Fruit fly (Drosophila melanogaster) whole organism, prepupa: ENCODE data around the gene CG33630.

ENCODE experiments used
- Blimp-1 ChIP-seq: fragments of 200-800 bp; sonication (Bioruptor generic); optimal IDR thresholded peaks from 3 replicates; lab custom pipeline; 2017; ENCODE audit warnings: missing biosample characterization, missing genetic modification characterization, mild to moderate bottlenecking, moderate library complexity, missing genetic modification reagents
- CG10631 ChIP-seq: fragments of 200-800 bp; sonication (Bioruptor generic); optimal IDR thresholded peaks from 2 replicates; lab custom pipeline; 2016; ENCODE audit warnings: missing biosample characterization, missing genetic modification characterization
- CG11294 ChIP-seq: fragments of 200-800 bp; sonication (Bioruptor generic); IDR thresholded peaks from 2 replicates; pipeline ENCODE4 v1.3.6; 2022; ENCODE audit warnings: missing biosample characterization, missing genetic modification characterization
- CG11902 ChIP-seq: fragments of 200-800 bp; sonication (Bioruptor generic); optimal IDR thresholded peaks from 3 replicates; lab custom pipeline; 2016; ENCODE audit warnings: missing biosample characterization, missing genetic modification characterization
- CG15336 ChIP-seq: fragments of 200-800 bp; sonication (Bioruptor generic); IDR thresholded peaks from 2 replicates; pipeline ENCODE4 v1.3.6; 2022; ENCODE audit warnings: missing biosample characterization, missing genetic modification characterization
- CG16779 ChIP-seq: fragments of 200-800 bp; sonication (Bioruptor generic); optimal IDR thresholded peaks from 3 replicates; lab custom pipeline; 2017; ENCODE audit warnings: missing biosample characterization, mild to moderate bottlenecking, missing genetic modification characterization
- CG3032 ChIP-seq: fragments of 200-800 bp; optimal IDR thresholded peaks from 2 replicates; lab custom pipeline; 2019; ENCODE audit warnings: missing biosample characterization, mild to moderate bottlenecking, missing genetic modification characterization, moderate library complexity
- CG32006 ChIP-seq: fragments of 200-800 bp; sonication (Bioruptor generic); optimal IDR thresholded peaks from 3 replicates; lab custom pipeline; 2017; ENCODE audit warnings: missing biosample characterization, mild to moderate bottlenecking, missing genetic modification characterization
- CG3919 ChIP-seq: fragments of 200-800 bp; sonication (Bioruptor generic); optimal IDR thresholded peaks from 3 replicates; lab custom pipeline; 2016; ENCODE audit warnings: missing biosample characterization, missing genetic modification characterization
- CG6163 ChIP-seq: fragments of 200-800 bp; sonication (Bioruptor generic); IDR thresholded peaks from 3 replicates; pipeline ENCODE4 v1.3.6; 2022; ENCODE audit warnings: missing biosample characterization, missing genetic modification characterization
- CG6276 ChIP-seq: fragments of 200-800 bp; sonication (Bioruptor generic); optimal IDR thresholded peaks from 2 replicates; lab custom pipeline; 2017; ENCODE audit warnings: missing biosample characterization, mild to moderate bottlenecking, missing genetic modification characterization
- CG6792 ChIP-seq: fragments of 200-800 bp; sonication (Bioruptor generic); optimal IDR thresholded peaks from 3 replicates; lab custom pipeline; 2016; ENCODE audit warnings: missing biosample characterization, missing genetic modification characterization
- CG6808 ChIP-seq: fragments of 200-800 bp; sonication (Bioruptor generic); optimal IDR thresholded peaks from 3 replicates; lab custom pipeline; 2017; ENCODE audit warnings: missing biosample characterization, missing genetic modification characterization, mild to moderate bottlenecking, moderate library complexity, missing genetic modification reagents
- CG6854 ChIP-seq: fragments of 200-800 bp; sonication (Bioruptor generic); optimal IDR thresholded peaks from 2 replicates; lab custom pipeline; 2017; ENCODE audit warnings: missing biosample characterization, mild to moderate bottlenecking, missing genetic modification characterization
- CG7368 ChIP-seq: fragments of 200-800 bp; sonication (Bioruptor generic); optimal IDR thresholded peaks from 3 replicates; lab custom pipeline; 2016; ENCODE audit warnings: missing biosample characterization, missing genetic modification characterization
- CG8119 ChIP-seq: fragments of 200-800 bp; sonication (Bioruptor generic); IDR thresholded peaks from 3 replicates; pipeline ENCODE4 v1.3.6; 2022; ENCODE audit warnings: missing biosample characterization, missing genetic modification characterization
- CG8319 ChIP-seq: fragments of 200-800 bp; sonication (Bioruptor generic); optimal IDR thresholded peaks from 3 replicates; lab custom pipeline; 2016; ENCODE audit warnings: missing biosample characterization, missing genetic modification characterization
- CG8632 ChIP-seq: fragments of 200-800 bp; sonication (Bioruptor generic); optimal IDR thresholded peaks from 3 replicates; lab custom pipeline; 2016; ENCODE audit warnings: missing biosample characterization, missing genetic modification characterization
- Eip75B ChIP-seq: fragments of 200-800 bp; sonication (Bioruptor generic); optimal IDR thresholded peaks from 3 replicates; lab custom pipeline; 2016; ENCODE audit warnings: missing biosample characterization, missing genetic modification characterization
- Eip78C ChIP-seq: fragments of 200-800 bp; sonication (Bioruptor generic); peaks from one replicate; lab custom pipeline; 2016; ENCODE audit warnings: missing biosample characterization, missing genetic modification characterization
- Eip93F ChIP-seq: fragments of 200-800 bp; sonication (Bioruptor generic); optimal IDR thresholded peaks from 2 replicates; lab custom pipeline; 2016; ENCODE audit warnings: missing biosample characterization, mild to moderate bottlenecking, missing genetic modification characterization
- Ets96B ChIP-seq: fragments of 200-800 bp; optimal IDR thresholded peaks from 2 replicates; lab custom pipeline; 2019; ENCODE audit warnings: missing biosample characterization, mild to moderate bottlenecking, missing genetic modification characterization, moderate library complexity
- Hr38 ChIP-seq: sonication (Bioruptor generic); optimal IDR thresholded peaks from 2 replicates; lab custom pipeline; 2016; ENCODE audit warnings: missing biosample characterization, missing genetic modification characterization
- Hr39 ChIP-seq: fragments of 200-800 bp; sonication (Bioruptor generic); optimal IDR thresholded peaks from 2 replicates; lab custom pipeline; 2016; ENCODE audit warnings: missing biosample characterization, missing genetic modification characterization
- Hr4 ChIP-seq: fragments of 200-800 bp; sonication (Bioruptor generic); optimal IDR thresholded peaks from 3 replicates; lab custom pipeline; 2016; ENCODE audit warnings: missing biosample characterization, missing genetic modification characterization
- Met ChIP-seq: fragments of 200-800 bp; sonication (Bioruptor generic); optimal IDR thresholded peaks from 3 replicates; lab custom pipeline; 2016; ENCODE audit warnings: missing biosample characterization, missing genetic modification characterization
- OdsH ChIP-seq: fragments of 200-800 bp; sonication (Bioruptor generic); optimal IDR thresholded peaks from 3 replicates; lab custom pipeline; 2016; ENCODE audit warnings: missing biosample characterization, missing genetic modification characterization
- Smox ChIP-seq: fragments of 200-800 bp; sonication (Bioruptor generic); optimal IDR thresholded peaks from 3 replicates; lab custom pipeline; 2016; ENCODE audit warnings: missing biosample characterization, missing genetic modification characterization
- Sox15 ChIP-seq: fragments of 200-800 bp; sonication (Bioruptor generic); optimal IDR thresholded peaks from 3 replicates; lab custom pipeline; 2016; ENCODE audit warnings: missing biosample characterization, missing genetic modification characterization
- acj6 ChIP-seq: fragments of 200-800 bp; sonication (Bioruptor generic); optimal IDR thresholded peaks from 3 replicates; lab custom pipeline; 2016; ENCODE audit warnings: missing biosample characterization, missing genetic modification characterization
- cyc ChIP-seq: fragments of 200-800 bp; sonication (Bioruptor generic); optimal IDR thresholded peaks from 3 replicates; lab custom pipeline; 2016; ENCODE audit warnings: missing biosample characterization, missing genetic modification characterization
- dac ChIP-seq: fragments of 200-800 bp; sonication (Bioruptor generic); optimal IDR thresholded peaks from 2 replicates; lab custom pipeline; 2017; ENCODE audit warnings: missing biosample characterization, mild to moderate bottlenecking, missing genetic modification characterization
- dsx ChIP-seq: fragments of 200-800 bp; optimal IDR thresholded peaks from 3 replicates; lab custom pipeline; 2019; ENCODE audit warnings: missing biosample characterization, mild to moderate bottlenecking, missing genetic modification characterization, moderate library complexity; ENCODE audit not compliant: poor library complexity, severe bottlenecking
- eg ChIP-seq: fragments of 200-800 bp; sonication (Bioruptor generic); IDR thresholded peaks from 3 replicates; pipeline ENCODE4 v1.3.6; 2022; ENCODE audit warnings: missing biosample characterization, missing genetic modification characterization
- esn ChIP-seq: fragments of 200-800 bp; sonication (Bioruptor generic); optimal IDR thresholded peaks from 2 replicates; lab custom pipeline; 2016; ENCODE audit warnings: missing biosample characterization, mild to moderate bottlenecking, missing genetic modification characterization, moderate library complexity
- fd59A ChIP-seq: fragments of 200-800 bp; sonication (Bioruptor generic); optimal IDR thresholded peaks from 2 replicates; lab custom pipeline; 2017; ENCODE audit warnings: missing biosample characterization, mild to moderate bottlenecking, missing genetic modification characterization, missing genetic modification reagents
- fd85E ChIP-seq: fragments of 200-800 bp; sonication (Bioruptor generic); optimal IDR thresholded peaks from 3 replicates; lab custom pipeline; 2016; ENCODE audit warnings: missing biosample characterization, missing genetic modification characterization
- fkh ChIP-seq: fragments of 200-800 bp; sonication (Bioruptor generic); optimal IDR thresholded peaks from 3 replicates; lab custom pipeline; 2017; ENCODE audit warnings: missing biosample characterization, mild to moderate bottlenecking, missing genetic modification characterization, moderate library complexity
- lz ChIP-seq: fragments of 200-800 bp; sonication (Bioruptor generic); optimal IDR thresholded peaks from 3 replicates; lab custom pipeline; 2016; ENCODE audit warnings: missing biosample characterization, missing genetic modification characterization
- net ChIP-seq: fragments of 200-800 bp; sonication (Bioruptor generic); optimal IDR thresholded peaks from 3 replicates; lab custom pipeline; 2016; ENCODE audit warnings: missing biosample characterization, missing genetic modification characterization
- pdm3 ChIP-seq: fragments of 200-800 bp; sonication (Bioruptor generic); optimal IDR thresholded peaks from 3 replicates; lab custom pipeline; 2016; ENCODE audit warnings: missing biosample characterization, missing genetic modification characterization
- spab ChIP-seq: fragments of 200-800 bp; sonication (Bioruptor generic); optimal IDR thresholded peaks from 2 replicates; lab custom pipeline; 2017; ENCODE audit warnings: missing biosample characterization, mild to moderate bottlenecking, missing genetic modification characterization, missing genetic modification reagents
- svp ChIP-seq: fragments of 200-800 bp; sonication (Bioruptor generic); peaks from one replicate; lab custom pipeline; 2016; ENCODE audit warnings: missing biosample characterization, missing genetic modification characterization
- topi ChIP-seq: fragments of 200-800 bp; sonication (Bioruptor generic); optimal IDR thresholded peaks from 3 replicates; lab custom pipeline; 2016; ENCODE audit warnings: missing biosample characterization, missing genetic modification characterization
- vri ChIP-seq: fragments of 200-800 bp; sonication (Bioruptor generic); optimal IDR thresholded peaks from 3 replicates; lab custom pipeline; 2016; ENCODE audit warnings: missing biosample characterization, mild to moderate bottlenecking, missing genetic modification characterization

The CG33630 gene

dm6 chr3R:10048035-10048774 is 14.2 kb upstream of the CG33630 start (continued):
- peak; percentile 87 for TF ChIP-seq CG32006 (GFP tag; lab: Kevin White, UChicago)
- peak; percentile 47 for TF ChIP-seq cyc (GFP tag; lab: Kevin White, UChicago)
- no peak for TF ChIP-seq CG11294 (GFP tag; lab: Robert Waterston, UW)
- peak; percentile 95 for TF ChIP-seq svp (GFP tag; lab: Kevin White, UChicago)
- peak; percentile 77 for TF ChIP-seq topi (GFP tag; lab: Kevin White, UChicago)
- TF ChIP-seq pdm3 (GFP tag; lab: Kevin White, UChicago) = no peak
- peak; percentile 28 for TF ChIP-seq fd59A
- TF ChIP-seq dac (GFP tag; lab: Kevin White, UChicago) = peak; percentile 5
- no peak for TF ChIP-seq CG6276 (GFP tag; lab: Kevin White, UChicago)

dm6 chr3R:10048775-10048841 is 13.8 kb upstream of the CG33630 start, which contains the start of gene CG12811:
CG12811 (minus strand) TSS chr3R:10048797.
- no peak for TF ChIP-seq Smox (GFP tag; lab: Kevin White, UChicago)
- no peak for TF ChIP-seq CG3919 (GFP tag; lab: Kevin White, UChicago)
- TF ChIP-seq CG3032 (tag; lab: Kevin White, UChicago) = no peak
- no peak for TF ChIP-seq CG32006 (GFP tag; lab: Kevin White, UChicago)
- TF ChIP-seq CG6276 (GFP tag; lab: Kevin White, UChicago) = no peak
- no peak for TF ChIP-seq Blimp-1 (GFP tag; lab: Kevin White, UChicago)
- no peak for TF ChIP-seq Eip78C
- no peak for TF ChIP-seq spab
- no peak for TF ChIP-seq CG15336 (GFP tag; lab: Robert Waterston, UW)
- no peak for TF ChIP-seq Hr38 (GFP tag; lab: Kevin White, UChicago)
- no peak for TF ChIP-seq CG11294 (GFP tag; lab: Robert Waterston, UW)
- no peak for TF ChIP-seq CG8632 (GFP tag; lab: Kevin White, UChicago)

dm6 chr3R:10048842-10049527 is 13.4 kb upstream of the CG33630 start, which contains the start of gene ohgt:
ohgt (plus strand) TSS chr3R:10049199.
- TF ChIP-seq acj6 (GFP tag; lab: Kevin White, UChicago) (peak; percentile 43), CG8319 (GFP tag; lab: Kevin White, UChicago) (no peak), CG6854 (GFP tag; lab: Kevin White, UChicago) (no peak), Eip78C (peak; percentile 84), fd59A (peak; percentile 3), CG3032 (tag; lab: Kevin White, UChicago) (peak; percentile 44), OdsH (GFP tag; lab: Kevin White, UChicago) (no peak), topi (GFP tag; lab: Kevin White, UChicago) (peak; percentile 29), CG6792 (no peak), net (GFP tag; lab: Kevin White, UChicago) (no peak), Smox (GFP tag; lab: Kevin White, UChicago) (no peak), Eip93F (GFP tag; lab: Kevin White, UChicago) (no peak), Hr4 (GFP tag; lab: Kevin White, UChicago) (peak; percentile 59), CG6276 (GFP tag; lab: Kevin White, UChicago) (no peak), eg (GFP tag; lab: Robert Waterston, UW) (no peak), lz (GFP tag; lab: Kevin White, UChicago) (peak; percentile 25), Blimp-1 (GFP tag; lab: Kevin White, UChicago) (no peak), vri (GFP tag; lab: Kevin White, UChicago) (no peak), dsx (GFP tag; lab: Kevin White, UChicago) (peak; percentile 21), CG6163 (GFP tag; lab: Robert Waterston, UW) (no peak), CG8119 (GFP tag; lab: Robert Waterston, UW) (no peak; the same call in 2 of the 3 replicates), fd85E (no peak), CG7368 (no peak), Met (GFP tag; lab: Kevin White, UChicago) (no peak), esn (GFP tag; lab: Kevin White, UChicago) (peak; percentile 49), CG6808 (GFP tag; lab: Kevin White, UChicago) (peak; percentile 98), CG11902 (GFP tag; lab: Kevin White, UChicago) (no peak), CG16779 (tag; lab: Kevin White, UChicago) (no peak), CG8632 (GFP tag; lab: Kevin White, UChicago) (no peak), CG10631 (GFP tag; lab: Kevin White, UChicago) (peak; percentile 31), Ets96B (tag; lab: Kevin White, UChicago) (no peak), cyc (GFP tag; lab: Kevin White, UChicago) (peak; percentile 32), Eip75B (no peak), svp (GFP tag; lab: Kevin White, UChicago) (no peak), fkh (peak; percentile 24), Hr39 (GFP tag; lab: Kevin White, UChicago) (peak; percentile 41), CG11294 (GFP tag; lab: Robert Waterston, UW) (no peak), dac (GFP tag; lab: Kevin White, UChicago) (no peak), Sox15 (GFP tag; lab: Kevin White, UChicago) (no peak)
